Comparison of ENCODE assay signal across 1 fruit fly cellular context in genomic region chr3R:20256278-20256979, dm6.
A peak's percentile ranks its signal among the peaks of the same experiment; 100 is the strongest.
TF ChIP-seq lines count a peak whose summit lies in the region.

No protein-coding gene starts in this region.

TF ChIP-seq in whole organism, prepupa, 60 proteins besides CTCF, POLR2A, EP300 and RAD21 (continued from another document):
- TF ChIP-seq CG6163 (GFP tag; IDR thresholded peaks at IDR 0.05; lab: Robert Waterston, UW): peak; percentile 18; the same call in 1 of the 3 replicates
- no peak for TF ChIP-seq cyc (GFP tag; optimal IDR thresholded peaks at IDR 0.05; lab: Kevin White, UChicago)
- peak; percentile 24 for TF ChIP-seq net (GFP tag; optimal IDR thresholded peaks at IDR 0.05; lab: Kevin White, UChicago)
- TF ChIP-seq CG16779 (tag; optimal IDR thresholded peaks at IDR 0.05; lab: Kevin White, UChicago): no peak
- no peak for TF ChIP-seq CG8632 (GFP tag; optimal IDR thresholded peaks at IDR 0.05; lab: Kevin White, UChicago)
